Worm (Caenorhabditis elegans): ENCODE results near the gene act-4.

The act-4 gene

DNA sequence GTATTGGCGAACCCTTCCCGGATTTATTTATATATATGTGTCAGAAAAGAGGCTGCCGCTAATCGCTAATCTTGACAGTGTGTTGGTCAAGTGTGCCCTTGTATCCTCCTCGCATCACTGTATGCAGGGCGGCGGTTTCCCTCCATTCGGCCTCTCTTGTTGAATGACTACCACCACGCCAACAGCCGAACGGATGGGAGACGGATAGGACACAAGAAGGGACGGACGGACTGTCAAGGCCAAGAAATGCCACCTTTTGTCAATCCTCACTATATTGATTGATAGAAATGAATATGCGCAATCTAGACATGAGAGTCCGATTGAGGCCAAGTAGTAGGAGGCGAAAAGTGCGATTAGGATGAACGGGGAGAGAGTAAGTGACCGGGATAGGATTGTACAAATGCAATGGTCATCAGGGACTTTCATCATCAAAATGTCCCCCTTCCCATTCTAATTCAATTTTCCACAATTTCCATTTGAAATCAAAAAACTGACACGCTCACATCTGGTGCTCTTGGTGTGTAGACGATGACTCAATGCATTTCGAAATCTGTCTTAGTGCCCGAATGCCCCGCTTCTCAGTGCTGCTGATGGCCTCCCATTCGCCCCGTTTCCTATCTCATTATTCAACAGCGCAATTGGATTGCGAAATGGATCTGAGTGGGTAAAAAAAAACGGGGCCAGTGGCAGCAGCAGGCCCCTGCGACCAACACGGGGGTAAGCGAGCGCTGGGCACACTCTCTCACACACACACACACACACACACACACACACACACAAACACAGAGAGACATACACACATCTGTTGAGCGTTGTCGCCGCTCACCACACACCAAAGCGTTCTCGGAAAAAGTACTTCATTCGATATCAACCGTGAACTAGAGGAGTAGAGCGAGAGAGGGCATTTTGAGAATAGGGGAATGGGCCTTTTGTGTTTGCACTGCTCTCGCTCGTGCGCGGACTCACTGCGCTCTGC is 1.5 kb downstream of the act-4 start:
- peak; percentile 79 for TF ChIP-seq pha-4 (tag; optimal IDR thresholded peaks at IDR 0.05)
- no peak for TF ChIP-seq ceh-83 (GFP tag; optimal IDR thresholded peaks at IDR 0.05)
- TF ChIP-seq ztf-11 (tag; optimal IDR thresholded peaks at IDR 0.05): no peak
- no peak for TF ChIP-seq flh-1 (GFP tag; optimal IDR thresholded peaks at IDR 0.05)
- peak; percentile 8 for TF ChIP-seq drap-1 (GFP tag; optimal IDR thresholded peaks at IDR 0.05)
- TF ChIP-seq tbx-8 (GFP tag; optimal IDR thresholded peaks at IDR 0.05): no peak
- no peak for TF ChIP-seq ceh-39 (tag; optimal IDR thresholded peaks at IDR 0.05)
- peak; percentile 45 for TF ChIP-seq unc-62 (GFP tag; optimal IDR thresholded peaks at IDR 0.05)
- peak; percentile 9 for TF ChIP-seq mep-1 (tag; optimal IDR thresholded peaks at IDR 0.05)
- peak; percentile 97 for TF ChIP-seq ham-2 (GFP tag; optimal IDR thresholded peaks at IDR 0.05)
- peak; percentile 7 for TF ChIP-seq lin-32 (GFP tag; optimal IDR thresholded peaks at IDR 0.05)
- TF ChIP-seq bed-3 (GFP tag; optimal IDR thresholded peaks at IDR 0.05): no peak
- TF ChIP-seq cnd-1 (tag; optimal IDR thresholded peaks at IDR 0.05): peak; percentile 42
- TF ChIP-seq sptf-1 (tag; optimal IDR thresholded peaks at IDR 0.05): peak; percentile 55
- no peak for TF ChIP-seq elt-1 (tag; optimal IDR thresholded peaks at IDR 0.05; ENCODE audit: borderline replicate concordance, insufficient read depth)
- peak; percentile 80 for TF ChIP-seq ces-1 (GFP tag; optimal IDR thresholded peaks at IDR 0.05)
- TF ChIP-seq nhr-28 (tag; optimal IDR thresholded peaks at IDR 0.05): no peak
- peak; percentile 58 for TF ChIP-seq unc-120 (tag; optimal IDR thresholded peaks at IDR 0.05; ENCODE audit: poor library complexity, severe bottlenecking)
- TF ChIP-seq lsy-2 (tag; optimal IDR thresholded peaks at IDR 0.05): peak; percentile 0
- no peak for TF ChIP-seq nhr-76 (tag; optimal IDR thresholded peaks at IDR 0.05)
- TF ChIP-seq mls-2 (tag; optimal IDR thresholded peaks at IDR 0.05): peak; percentile 21
- TF ChIP-seq nhr-237 (tag; optimal IDR thresholded peaks at IDR 0.05): peak; percentile 22
- no peak for TF ChIP-seq mab-5 (tag; optimal IDR thresholded peaks at IDR 0.05)
- no peak for TF ChIP-seq sem-2 (GFP tag; optimal IDR thresholded peaks at IDR 0.05)
- peak; percentile 97 for TF ChIP-seq nhr-2 (tag; optimal IDR thresholded peaks at IDR 0.05)
- no peak for TF ChIP-seq elt-3 (tag; optimal IDR thresholded peaks at IDR 0.05)
- no peak for TF ChIP-seq nhr-12 (tag; optimal IDR thresholded peaks at IDR 0.05)
- TF ChIP-seq unc-39 (tag; optimal IDR thresholded peaks at IDR 0.05): no peak
- no peak for TF ChIP-seq lin-13 (tag; optimal IDR thresholded peaks at IDR 0.05)
- no peak for TF ChIP-seq zip-8 (tag; optimal IDR thresholded peaks at IDR 0.05)
- no peak for TF ChIP-seq ceh-43 (GFP tag; optimal IDR thresholded peaks at IDR 0.05)
- no peak for TF ChIP-seq blmp-1 (tag; optimal IDR thresholded peaks at IDR 0.05)
- TF ChIP-seq hlh-1 (tag; optimal IDR thresholded peaks at IDR 0.05): no peak
- no peak for TF ChIP-seq snpc-4 (tag; optimal IDR thresholded peaks at IDR 0.05)
- TF ChIP-seq M03D4.4 (tag; optimal IDR thresholded peaks at IDR 0.05): peak; percentile 71

DNA sequence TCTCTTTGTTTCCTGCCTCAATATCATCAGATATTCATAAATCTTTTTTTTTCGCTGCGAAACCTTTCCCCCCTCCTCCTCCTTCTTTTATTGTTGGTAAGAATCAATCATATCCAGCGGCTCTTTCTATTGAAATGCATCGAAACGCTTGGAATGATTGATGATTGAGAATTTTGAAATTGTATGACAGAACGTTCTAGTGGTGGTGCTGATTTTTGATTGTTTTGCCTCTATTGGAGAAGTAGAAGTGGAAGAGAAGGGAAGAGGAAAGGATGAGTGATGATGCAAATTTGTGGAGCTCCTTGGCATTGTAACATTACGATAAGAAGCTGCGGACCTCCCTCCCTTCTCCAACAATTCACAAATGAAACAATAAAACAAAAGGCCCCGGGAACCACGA is 5.2 kb downstream of the act-4 start:
- TF ChIP-seq lin-13 (tag; optimal IDR thresholded peaks at IDR 0.05) (no peak), unc-39 (tag; optimal IDR thresholded peaks at IDR 0.05) (no peak), lsy-2 (tag; optimal IDR thresholded peaks at IDR 0.05) (no peak), lin-32 (GFP tag; optimal IDR thresholded peaks at IDR 0.05) (no peak), mep-1 (tag; optimal IDR thresholded peaks at IDR 0.05) (no peak), unc-120 (tag; optimal IDR thresholded peaks at IDR 0.05; ENCODE audit: poor library complexity, severe bottlenecking) (peak; percentile 60), sem-2 (GFP tag; optimal IDR thresholded peaks at IDR 0.05) (no peak), elt-3 (tag; optimal IDR thresholded peaks at IDR 0.05) (no peak), unc-62 (GFP tag; optimal IDR thresholded peaks at IDR 0.05) (peak; percentile 90), nhr-2 (tag; optimal IDR thresholded peaks at IDR 0.05) (no peak), ceh-43 (GFP tag; optimal IDR thresholded peaks at IDR 0.05) (no peak), blmp-1 (tag; optimal IDR thresholded peaks at IDR 0.05) (no peak), ceh-39 (tag; optimal IDR thresholded peaks at IDR 0.05) (no peak), nhr-76 (tag; optimal IDR thresholded peaks at IDR 0.05) (no peak), M03D4.4 (tag; optimal IDR thresholded peaks at IDR 0.05) (no peak)

DNA sequence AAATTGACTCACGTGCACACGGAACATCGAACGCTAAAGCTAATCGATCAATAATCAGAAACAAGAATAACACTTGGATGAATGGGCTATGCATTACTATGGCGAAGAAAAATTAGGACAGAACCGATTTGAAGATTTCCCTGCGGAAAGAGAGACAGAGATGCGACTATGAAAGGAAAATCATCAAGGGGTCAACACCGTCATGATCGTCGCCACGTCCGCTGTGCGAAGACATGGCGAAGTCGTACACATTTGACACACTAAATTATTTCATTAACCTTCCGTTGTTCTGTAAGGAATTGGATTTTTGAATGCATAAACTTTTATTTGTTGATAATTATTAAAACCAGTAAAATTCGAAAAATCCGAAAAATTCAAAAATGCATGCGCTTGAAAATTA is 8.8 kb downstream of the act-4 start, which contains the start of gene M03F4.6:
Gene M03F4.6 (minus strand): TSS at position 101 of the 400 bp plus-strand sequence.
- TF ChIP-seq nhr-237 (tag; optimal IDR thresholded peaks at IDR 0.05): no peak
- TF ChIP-seq mls-2 (tag; optimal IDR thresholded peaks at IDR 0.05): no peak
- no peak for TF ChIP-seq ceh-83 (GFP tag; optimal IDR thresholded peaks at IDR 0.05)
- TF ChIP-seq unc-62 (GFP tag; optimal IDR thresholded peaks at IDR 0.05): no peak
- no peak for TF ChIP-seq unc-120 (tag; optimal IDR thresholded peaks at IDR 0.05; ENCODE audit: poor library complexity, severe bottlenecking)
- no peak for TF ChIP-seq flh-1 (GFP tag; optimal IDR thresholded peaks at IDR 0.05)
- no peak for TF ChIP-seq nhr-28 (tag; optimal IDR thresholded peaks at IDR 0.05)
- no peak for TF ChIP-seq tbx-8 (GFP tag; optimal IDR thresholded peaks at IDR 0.05)
- TF ChIP-seq cnd-1 (tag; optimal IDR thresholded peaks at IDR 0.05): no peak
- no peak for TF ChIP-seq bed-3 (GFP tag; optimal IDR thresholded peaks at IDR 0.05)
- TF ChIP-seq nhr-76 (tag; optimal IDR thresholded peaks at IDR 0.05): no peak
- no peak for TF ChIP-seq blmp-1 (tag; optimal IDR thresholded peaks at IDR 0.05)
- no peak for TF ChIP-seq elt-3 (tag; optimal IDR thresholded peaks at IDR 0.05)
- no peak for TF ChIP-seq ces-1 (GFP tag; optimal IDR thresholded peaks at IDR 0.05)
- no peak for TF ChIP-seq lsy-2 (tag; optimal IDR thresholded peaks at IDR 0.05)
- TF ChIP-seq mep-1 (tag; optimal IDR thresholded peaks at IDR 0.05): no peak
- no peak for TF ChIP-seq zip-8 (tag; optimal IDR thresholded peaks at IDR 0.05)
- no peak for TF ChIP-seq mab-5 (tag; optimal IDR thresholded peaks at IDR 0.05)
- no peak for TF ChIP-seq elt-1 (tag; optimal IDR thresholded peaks at IDR 0.05; ENCODE audit: borderline replicate concordance, insufficient read depth)
